Fruit fly (Drosophila melanogaster) whole organism, embryonic: Measurements from ENCODE around the gene CG16985.
A peak's percentile ranks its signal among the peaks of the same experiment; 100 is the strongest.

ENCODE experiments used
- Asciz ChIP-seq: fragments of 200-800 bp; sonication (Bioruptor generic); optimal IDR thresholded peaks from 2 replicates; lab custom pipeline; 2017; ENCODE audit warnings: missing biosample characterization, mild to moderate bottlenecking, missing genetic modification characterization, missing genetic modification reagents
- BEAF-32 ChIP-seq: fragments of 200-800 bp; sonication (Bioruptor generic); optimal IDR thresholded peaks from 3 replicates; lab custom pipeline; 2017; ENCODE audit warnings: missing biosample characterization, missing genetic modification characterization, mild to moderate bottlenecking, moderate library complexity, missing genetic modification reagents
- Blimp-1 ChIP-seq: fragments of 200-800 bp; sonication (Bioruptor generic); optimal IDR thresholded peaks from 3 replicates; lab custom pipeline; 2018; ENCODE audit warnings: missing biosample characterization, missing genetic modification characterization, mild to moderate bottlenecking, moderate library complexity, missing genetic modification reagents
- Bteb2 ChIP-seq: fragments of 200-800 bp; sonication (Bioruptor generic); optimal IDR thresholded peaks from 2 replicates; lab custom pipeline; 2016; ENCODE audit warnings: missing biosample characterization, missing genetic modification characterization
- CG10274 ChIP-seq: fragments of 200-800 bp; sonication (Bioruptor generic); optimal IDR thresholded peaks from 3 replicates; lab custom pipeline; 2017; ENCODE audit warnings: missing biosample characterization, mild to moderate bottlenecking, missing genetic modification characterization
- CG15269 ChIP-seq: fragments of 200-800 bp; sonication (Bioruptor generic); optimal IDR thresholded peaks from 2 replicates; lab custom pipeline; 2018; ENCODE audit warnings: missing biosample characterization, mild to moderate bottlenecking, missing genetic modification characterization, moderate library complexity
- CG15514 ChIP-seq: fragments of 200-800 bp; sonication (Bioruptor generic); optimal IDR thresholded peaks from 3 replicates; lab custom pipeline; 2017; ENCODE audit warnings: missing biosample characterization, missing genetic modification characterization, mild to moderate bottlenecking, moderate library complexity, missing genetic modification reagents
- CG16815 ChIP-seq: fragments of 200-800 bp; sonication (Bioruptor generic); optimal IDR thresholded peaks from 3 replicates; lab custom pipeline; 2017; ENCODE audit warnings: missing biosample characterization, mild to moderate bottlenecking, missing genetic modification characterization
- CG17361 ChIP-seq: fragments of 200-800 bp; sonication (Bioruptor generic); IDR thresholded peaks from 3 replicates; pipeline ENCODE4 v1.3.6; 2022; ENCODE audit warnings: missing biosample characterization, missing genetic modification characterization
- CG1792 ChIP-seq: fragments of 200-800 bp; sonication (Bioruptor generic); optimal IDR thresholded peaks from 2 replicates; lab custom pipeline; 2016; ENCODE audit warnings: missing biosample characterization, missing genetic modification characterization
- CG2889 ChIP-seq: fragments of 200-800 bp; sonication (Bioruptor generic); IDR thresholded peaks from 3 replicates; pipeline ENCODE4 v1.3.6; 2022; ENCODE audit warnings: missing biosample characterization, missing genetic modification characterization
- CG34224 ChIP-seq: fragments of 200-800 bp; sonication (Bioruptor generic); IDR thresholded peaks from 3 replicates; pipeline ENCODE4 v1.3.6; 2022; ENCODE audit warnings: missing biosample characterization, missing genetic modification characterization; ENCODE audit not compliant: partially characterized antibody
- CG4328 ChIP-seq: fragments of 200-800 bp; sonication (Bioruptor generic); optimal IDR thresholded peaks from 3 replicates; lab custom pipeline; 2017; ENCODE audit warnings: missing biosample characterization, missing genetic modification reagents, missing genetic modification characterization
- CG6175 ChIP-seq: fragments of 200-800 bp; sonication (Bioruptor generic); IDR thresholded peaks from 3 replicates; pipeline ENCODE4 v1.3.6; 2022; ENCODE audit warnings: missing biosample characterization, missing genetic modification characterization
- CG6654 ChIP-seq: fragments of 200-800 bp; sonication (Bioruptor generic); optimal IDR thresholded peaks from 2 replicates; lab custom pipeline; 2017; ENCODE audit warnings: missing biosample characterization, mild to moderate bottlenecking, missing genetic modification characterization
- CG7745 ChIP-seq: fragments of 200-800 bp; sonication (Bioruptor generic); optimal IDR thresholded peaks from 2 replicates; lab custom pipeline; 2018; ENCODE audit warnings: missing biosample characterization, mild to moderate bottlenecking, missing genetic modification characterization, moderate library complexity
- CG8089 ChIP-seq: fragments of 200-800 bp; sonication (Bioruptor generic); optimal IDR thresholded peaks from 3 replicates; lab custom pipeline; 2016; ENCODE audit warnings: missing biosample characterization, missing genetic modification characterization
- D19B ChIP-seq: fragments of 200-800 bp; sonication (Bioruptor generic); optimal IDR thresholded peaks from 2 replicates; lab custom pipeline; 2017; ENCODE audit warnings: missing biosample characterization, mild to moderate bottlenecking, missing genetic modification characterization
- Dad ChIP-seq: fragments of 200-800 bp; sonication (Bioruptor generic); optimal IDR thresholded peaks from 3 replicates; lab custom pipeline; 2016; ENCODE audit warnings: missing biosample characterization, missing genetic modification characterization
- Dfd ChIP-seq, 2 experiments: fragments of >200 bp; optimal IDR thresholded peaks; 2 replicates each; lab custom pipeline; 2017; ENCODE audit warnings: missing biosample characterization in 2 of 2, missing genetic modification characterization in 2 of 2
- Doc2 ChIP-seq: fragments of 200-800 bp; sonication (Bioruptor generic); IDR thresholded peaks from 2 replicates; pipeline ENCODE4 v1.3.6; 2022; ENCODE audit warnings: missing biosample characterization, missing genetic modification characterization
- ERR ChIP-seq: fragments of 200-800 bp; sonication (Bioruptor generic); optimal IDR thresholded peaks from 2 replicates; lab custom pipeline; 2016; ENCODE audit warnings: missing biosample characterization, missing genetic modification characterization
- HLH54F ChIP-seq: fragments of 200-800 bp; sonication (Bioruptor generic); optimal IDR thresholded peaks from 3 replicates; lab custom pipeline; 2016; ENCODE audit warnings: missing biosample characterization, missing genetic modification characterization
- HmgD ChIP-seq: fragments of 200-800 bp; sonication (Bioruptor generic); optimal IDR thresholded peaks from 3 replicates; lab custom pipeline; 2016; ENCODE audit warnings: missing biosample characterization, missing genetic modification characterization
- Lpt ChIP-seq: fragments of >200 bp; optimal IDR thresholded peaks from 2 replicates; lab custom pipeline; 2018; ENCODE audit warnings: missing biosample characterization, missing genetic modification characterization
- Ssrp ChIP-seq: fragments of 200-800 bp; sonication (Bioruptor generic); optimal IDR thresholded peaks from 2 replicates; lab custom pipeline; 2018; ENCODE audit warnings: missing biosample characterization, mild to moderate bottlenecking, missing genetic modification characterization, moderate library complexity
- Tbp ChIP-seq: fragments of >200 bp; optimal IDR thresholded peaks from 2 replicates; lab custom pipeline; 2018; ENCODE audit warnings: missing biosample characterization, missing genetic modification characterization
- Xrp1 ChIP-seq: fragments of 200-800 bp; sonication (Bioruptor generic); IDR thresholded peaks from 2 replicates; pipeline ENCODE4 v1.3.6; 2022; ENCODE audit warnings: missing biosample characterization, missing genetic modification characterization
- ara ChIP-seq: fragments of 200-800 bp; sonication (Bioruptor generic); IDR thresholded peaks from 2 replicates; pipeline ENCODE4 v1.3.6; 2022; ENCODE audit warnings: missing biosample characterization, missing genetic modification characterization
- ash1 ChIP-seq: fragments of 200-800 bp; sonication (Bioruptor generic); optimal IDR thresholded peaks from 2 replicates; lab custom pipeline; 2018; ENCODE audit warnings: missing biosample characterization, mild to moderate bottlenecking, missing genetic modification characterization
- dmrt11E ChIP-seq: fragments of 200-800 bp; sonication (Bioruptor generic); optimal IDR thresholded peaks from 3 replicates; lab custom pipeline; 2018; ENCODE audit warnings: missing biosample characterization, mild to moderate bottlenecking, missing genetic modification characterization, moderate library complexity
- gcm ChIP-seq: fragments of 200-800 bp; sonication (Bioruptor generic); optimal IDR thresholded peaks from 2 replicates; lab custom pipeline; 2019; ENCODE audit warnings: missing biosample characterization, mild to moderate bottlenecking, missing genetic modification characterization, moderate library complexity
- gro ChIP-seq: fragments of 200-800 bp; sonication (Bioruptor generic); optimal IDR thresholded peaks from 2 replicates; lab custom pipeline; 2016; ENCODE audit warnings: missing biosample characterization, missing genetic modification characterization
- gsb-n ChIP-seq: fragments of 200-800 bp; sonication (Bioruptor generic); optimal IDR thresholded peaks from 3 replicates; lab custom pipeline; 2018; ENCODE audit warnings: missing biosample characterization, mild to moderate bottlenecking, missing genetic modification characterization
- lab ChIP-seq: fragments of 200-800 bp; sonication (Bioruptor generic); optimal IDR thresholded peaks from 3 replicates; lab custom pipeline; 2017; ENCODE audit warnings: missing biosample characterization, missing genetic modification characterization, mild to moderate bottlenecking, moderate library complexity, missing genetic modification reagents
- lilli ChIP-seq: fragments of 200-800 bp; sonication (Bioruptor generic); optimal IDR thresholded peaks from 3 replicates; lab custom pipeline; 2016; ENCODE audit warnings: missing biosample characterization, missing genetic modification characterization
- otp ChIP-seq: fragments of 200-800 bp; sonication (Bioruptor generic); IDR thresholded peaks from 3 replicates; pipeline ENCODE4, ENCODE4 v1.3.6; 2022; ENCODE audit warnings: missing biosample characterization, missing genetic modification characterization
- peb ChIP-seq: fragments of 200-800 bp; sonication (Bioruptor generic); IDR thresholded peaks from 2 replicates; pipeline ENCODE4 v1.3.6; 2022; ENCODE audit warnings: missing biosample characterization, missing genetic modification characterization
- phol ChIP-seq: fragments of 200-800 bp; sonication (Bioruptor generic); optimal IDR thresholded peaks from 3 replicates; lab custom pipeline; 2018; ENCODE audit warnings: missing biosample characterization, mild to moderate bottlenecking, missing genetic modification characterization, moderate library complexity
- pnt ChIP-seq: fragments of 200-800 bp; sonication (Bioruptor generic); optimal IDR thresholded peaks from 3 replicates; lab custom pipeline; 2016; ENCODE audit warnings: missing biosample characterization, missing genetic modification characterization
- salm ChIP-seq: fragments of 200-800 bp; sonication (Bioruptor generic); optimal IDR thresholded peaks from 2 replicates; lab custom pipeline; 2018; ENCODE audit warnings: missing biosample characterization, mild to moderate bottlenecking, missing genetic modification characterization
- sd ChIP-seq: fragments of 200-800 bp; sonication (Bioruptor generic); optimal IDR thresholded peaks from 3 replicates; lab custom pipeline; 2018; ENCODE audit warnings: missing biosample characterization, mild to moderate bottlenecking, missing genetic modification characterization, moderate library complexity
- sens ChIP-seq: fragments of 200-800 bp; sonication (Bioruptor generic); peaks from one replicate; lab custom pipeline; 2016; ENCODE audit warnings: missing biosample characterization, missing genetic modification characterization
- shn ChIP-seq: fragments of 200-800 bp; sonication (Bioruptor generic); optimal IDR thresholded peaks from 3 replicates; lab custom pipeline; 2016; ENCODE audit warnings: missing biosample characterization, missing genetic modification characterization
- sima ChIP-seq: fragments of 200-800 bp; sonication (Bioruptor generic); optimal IDR thresholded peaks from 2 replicates; lab custom pipeline; 2016; ENCODE audit warnings: missing biosample characterization, missing genetic modification characterization
- sqz ChIP-seq: fragments of 200-800 bp; sonication (Bioruptor generic); optimal IDR thresholded peaks from 3 replicates; lab custom pipeline; 2018; ENCODE audit warnings: missing biosample characterization, mild to moderate bottlenecking, missing genetic modification characterization
- ssp ChIP-seq: fragments of 200-800 bp; sonication (Bioruptor generic); IDR thresholded peaks from 2 replicates; pipeline ENCODE4 v1.3.6; 2022; ENCODE audit warnings: missing biosample characterization, missing genetic modification characterization
- tio ChIP-seq: fragments of 200-800 bp; sonication (Bioruptor generic); optimal IDR thresholded peaks from 2 replicates; lab custom pipeline; 2017; ENCODE audit warnings: missing biosample characterization, missing genetic modification characterization, inconsistent platforms
- toy ChIP-seq: fragments of 200-800 bp; sonication (Bioruptor generic); IDR thresholded peaks from 2 replicates; pipeline ENCODE4 v1.3.6; 2022; ENCODE audit warnings: missing biosample characterization, missing genetic modification characterization
- unpg ChIP-seq: fragments of 200-800 bp; sonication (Bioruptor generic); optimal IDR thresholded peaks from 3 replicates; lab custom pipeline; 2018; ENCODE audit warnings: missing biosample characterization, mild to moderate bottlenecking, missing genetic modification characterization, moderate library complexity
- wdn ChIP-seq: fragments of 200-800 bp; sonication (Bioruptor generic); IDR thresholded peaks from 2 replicates; pipeline ENCODE4 v1.3.6; 2022; ENCODE audit warnings: missing biosample characterization, missing genetic modification characterization

The CG16985 gene

DNA sequence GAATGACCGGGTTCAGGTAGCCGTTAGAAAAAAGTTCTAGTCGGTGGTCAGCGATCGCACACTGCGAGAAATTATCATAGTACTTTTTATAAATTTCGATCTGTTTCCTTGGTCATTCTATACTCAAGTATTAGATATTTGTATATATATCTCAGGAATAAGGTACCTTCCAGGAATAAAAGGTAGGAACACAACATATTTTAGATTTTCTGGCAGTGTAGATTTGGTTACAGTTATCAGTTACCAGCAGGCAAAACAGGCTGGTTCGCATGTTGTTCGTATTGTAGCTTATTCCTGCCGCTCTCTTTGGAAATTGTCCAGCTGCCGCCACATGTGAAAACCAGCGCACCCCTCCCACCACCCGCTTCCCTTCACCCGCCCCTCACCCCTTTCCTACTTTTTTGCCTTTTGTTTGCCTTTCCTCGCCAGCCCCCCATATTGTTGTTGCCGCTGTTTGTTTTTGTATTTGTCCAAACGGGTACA is 17.7 kb upstream of the CG16985 start (continued):
- TF ChIP-seq CG34224 (GFP tag; lab: Robert Waterston, UW) = no peak
- TF ChIP-seq CG2889 = peak; percentile 89
- no peak for TF ChIP-seq HmgD (GFP tag; lab: Kevin White, UChicago)
- peak; percentile 73 for TF ChIP-seq D19B
- peak; percentile 55; the same call in 1 of the 2 replicates for TF ChIP-seq Doc2 (GFP tag; lab: Robert Waterston, UW)
- peak; percentile 85 for TF ChIP-seq wdn (GFP tag; lab: Robert Waterston, UW)
- peak; percentile 72 for TF ChIP-seq CG10274 (GFP tag; lab: Kevin White, UChicago)
- peak; percentile 51 for TF ChIP-seq ERR (GFP tag; lab: Kevin White, UChicago)
- TF ChIP-seq sqz (GFP tag; lab: Kevin White, UChicago) = peak; percentile 70
- peak; percentile 49; the same call in 1 of the 2 replicates for TF ChIP-seq peb
- TF ChIP-seq HLH54F (GFP tag; lab: Kevin White, UChicago) = peak; percentile 64
- peak; percentile 91 for TF ChIP-seq dmrt11E (tag; lab: Kevin White, UChicago)
- TF ChIP-seq shn (GFP tag; lab: Kevin White, UChicago) = peak; percentile 72
- TF ChIP-seq Ssrp (tag; lab: Kevin White, UChicago) = peak; percentile 86
- TF ChIP-seq pnt (GFP tag; lab: Kevin White, UChicago) = peak; percentile 46
- TF ChIP-seq salm (tag; lab: Kevin White, UChicago) = peak; percentile 52
- peak; percentile 66 for TF ChIP-seq tio (GFP tag; lab: Kevin White, UChicago)
- TF ChIP-seq lab (GFP tag; lab: Kevin White, UChicago) = peak; percentile 92
- TF ChIP-seq sens = peak; percentile 98
- no peak for TF ChIP-seq Lpt
- TF ChIP-seq lilli (GFP tag; lab: Kevin White, UChicago) = peak; percentile 77
- TF ChIP-seq ara (GFP tag; lab: Robert Waterston, UW) = peak; percentile 83
- peak; percentile 66 for TF ChIP-seq Dad (GFP tag; lab: Kevin White, UChicago)
- TF ChIP-seq CG15269 (tag; lab: Kevin White, UChicago) = peak; percentile 83
- no peak for TF ChIP-seq Dfd (GFP tag; optimal IDR thresholded peaks at IDR 0.05; lab: Kevin White, UChicago)
- TF ChIP-seq CG16815 (GFP tag; lab: Kevin White, UChicago) = peak; percentile 82
- no peak for TF ChIP-seq CG7745 (tag; lab: Kevin White, UChicago)
- peak; percentile 93 for TF ChIP-seq Xrp1 (GFP tag; lab: Robert Waterston, UW)
- TF ChIP-seq CG15514 (GFP tag; lab: Kevin White, UChicago) = peak; percentile 76
- no peak for TF ChIP-seq sima
- TF ChIP-seq gcm (GFP tag; lab: Kevin White, UChicago) = peak; percentile 74
- peak; percentile 46 for TF ChIP-seq sd (tag; lab: Kevin White, UChicago)
- peak; percentile 55 for TF ChIP-seq gro (GFP tag; lab: Kevin White, UChicago)
- TF ChIP-seq Tbp (GFP tag; lab: Kevin White, UChicago) = no peak
- peak; percentile 51 for TF ChIP-seq CG1792 (GFP tag; lab: Kevin White, UChicago)
- TF ChIP-seq unpg (GFP tag; lab: Kevin White, UChicago) = peak; percentile 83
- TF ChIP-seq Blimp-1 (GFP tag; lab: Kevin White, UChicago) = peak; percentile 91
- peak; percentile 79 for TF ChIP-seq CG17361 (GFP tag; lab: Robert Waterston, UW)
- peak; percentile 76 for TF ChIP-seq Asciz (GFP tag; lab: Kevin White, UChicago)
- no peak for TF ChIP-seq BEAF-32 (GFP tag; lab: Kevin White, UChicago)
- peak; percentile 80 for TF ChIP-seq gsb-n
- TF ChIP-seq ash1 (GFP tag; lab: Kevin White, UChicago) = no peak
- TF ChIP-seq otp (GFP tag; lab: Robert Waterston, UW) = peak; percentile 94
- TF ChIP-seq CG4328 (GFP tag; lab: Kevin White, UChicago) = peak; percentile 45
- TF ChIP-seq ssp (GFP tag; lab: Robert Waterston, UW) = peak; percentile 59
- TF ChIP-seq CG6654 (GFP tag; lab: Kevin White, UChicago) = peak; percentile 77
- TF ChIP-seq toy (GFP tag; lab: Robert Waterston, UW) = peak; percentile 27; the same call in 1 of the 2 replicates
- peak; percentile 90 for TF ChIP-seq phol (tag; lab: Kevin White, UChicago)
- no peak for TF ChIP-seq CG6175 (GFP tag; lab: Robert Waterston, UW)
- peak; percentile 61 for TF ChIP-seq Bteb2 (GFP tag; lab: Kevin White, UChicago)
- peak; percentile 50 for TF ChIP-seq CG8089
